Worm (Caenorhabditis elegans) whole organism, early embryonic: ENCODE data around the gene sre-3.

Source experiments
- F13C5.2 ChIP-seq: sonication (generic microtip); optimal IDR thresholded peaks from 2 replicates; lab custom pipeline; 2017; ENCODE audit warnings: mild to moderate bottlenecking, missing genetic modification characterization, inconsistent platforms, missing compliant biosample characterization
- ama-1 ChIP-seq: fragments of 150-350 bp; optimal IDR thresholded peaks from 2 replicates; lab custom pipeline; 2014
- flt-1 ChIP-seq: fragments of 200-800 bp; sonication (Bioruptor generic); IDR thresholded peaks from 2 replicates; pipeline ENCODE4 v1.3.6; 2022; ENCODE audit warnings: missing genetic modification characterization, missing compliant biosample characterization
- hmbx-1 ChIP-seq: sonication (generic microtip); optimal IDR thresholded peaks from 2 replicates; lab custom pipeline; 2016; ENCODE audit warnings: mild to moderate bottlenecking, missing genetic modification characterization, missing compliant biosample characterization
- hmg-4 ChIP-seq: fragments of 200-800 bp; sonication (Bioruptor generic); optimal IDR thresholded peaks from 2 replicates; lab custom pipeline; 2018; ENCODE audit warnings: mild to moderate bottlenecking, missing genetic modification characterization, missing compliant biosample characterization
- hnd-1 ChIP-seq: sonication (generic microtip); optimal IDR thresholded peaks from 2 replicates; lab custom pipeline; 2016; ENCODE audit warnings: missing genetic modification characterization, missing compliant biosample characterization
- pes-1 ChIP-seq: fragments of 200-800 bp; sonication (Bioruptor generic); IDR thresholded peaks from 2 replicates; pipeline ENCODE4 v1.3.6; 2022; ENCODE audit warnings: missing genetic modification reagents, missing genetic modification characterization, missing compliant biosample characterization
- tbx-11 ChIP-seq: fragments of 200-800 bp; sonication (Bioruptor generic); IDR thresholded peaks from 2 replicates; pipeline ENCODE4 v1.3.6; 2022; ENCODE audit warnings: missing genetic modification characterization, missing compliant biosample characterization
- tbx-37 ChIP-seq: fragments of 200-800 bp; sonication (Bioruptor generic); conservative IDR thresholded peaks from 2 replicates; pipeline ENCODE4 v1.3.6; 2022; ENCODE audit warnings: missing genetic modification reagents, missing genetic modification characterization, missing compliant biosample characterization
- tra-4 ChIP-seq: sonication (generic microtip); optimal IDR thresholded peaks from 2 replicates; lab custom pipeline; 2017; ENCODE audit warnings: missing genetic modification characterization, missing compliant biosample characterization

DNA sequence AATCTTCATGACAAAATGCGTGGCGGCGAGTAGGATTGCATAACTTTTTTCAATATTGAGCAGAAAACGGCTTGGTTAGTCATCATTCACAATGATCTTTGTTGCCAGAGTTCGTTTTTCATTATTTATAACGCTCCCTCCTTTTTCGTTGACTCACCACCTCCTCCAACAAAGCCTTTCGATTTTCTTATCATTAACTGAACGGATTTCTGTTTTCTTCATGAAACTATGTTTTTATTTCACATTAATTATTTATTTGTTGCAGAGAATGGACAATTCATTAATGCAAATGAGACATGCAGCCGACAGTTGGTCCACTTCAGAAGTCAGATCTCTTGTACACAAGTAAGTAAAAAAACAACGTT, 9.1 kb downstream of the sre-3 start, which contains the start of gene bath-44:
- no peak for TF ChIP-seq hmg-4 (GFP tag; lab: Kevin White, UChicago)
- TF ChIP-seq ama-1 (lab: Kevin White, UChicago), result no peak
- no peak for TF ChIP-seq hnd-1 (tag; lab: Kevin White, UChicago)
- TF ChIP-seq flt-1 (GFP tag; lab: Robert Waterston, UW), result no peak
- no peak for TF ChIP-seq pes-1 (GFP tag; lab: Robert Waterston, UW)
- no peak for TF ChIP-seq F13C5.2 (tag; lab: Kevin White, UChicago)
- TF ChIP-seq tbx-37 (GFP tag; lab: Robert Waterston, UW), result no peak
- TF ChIP-seq tra-4 (tag; lab: Kevin White, UChicago), result no peak
- no peak for TF ChIP-seq tbx-11 (GFP tag; lab: Robert Waterston, UW)
- no peak for TF ChIP-seq hmbx-1
